Fruit fly (Drosophila melanogaster) whole organism, prepupa: ENCODE measurements around the gene CG1077.

Source experiments
- CG11294 ChIP-seq: fragments of 200-800 bp; sonication (Bioruptor generic); IDR thresholded peaks from 2 replicates; pipeline ENCODE4 v1.3.6; 2022; ENCODE audit warnings: missing biosample characterization, missing genetic modification characterization
- CG31627 ChIP-seq: fragments of 200-800 bp; sonication (Bioruptor generic); optimal IDR thresholded peaks from 3 replicates; lab custom pipeline; 2016; ENCODE audit warnings: missing biosample characterization, missing genetic modification characterization
- CG34406 ChIP-seq: fragments of 200-800 bp; sonication (Bioruptor generic); optimal IDR thresholded peaks from 3 replicates; lab custom pipeline; 2016; ENCODE audit warnings: missing biosample characterization, missing genetic modification characterization
- CG6163 ChIP-seq: fragments of 200-800 bp; sonication (Bioruptor generic); IDR thresholded peaks from 3 replicates; pipeline ENCODE4 v1.3.6; 2022; ENCODE audit warnings: missing biosample characterization, missing genetic modification characterization
- CG6854 ChIP-seq: fragments of 200-800 bp; sonication (Bioruptor generic); optimal IDR thresholded peaks from 2 replicates; lab custom pipeline; 2017; ENCODE audit warnings: missing biosample characterization, mild to moderate bottlenecking, missing genetic modification characterization
- CG8119 ChIP-seq: fragments of 200-800 bp; sonication (Bioruptor generic); IDR thresholded peaks from 3 replicates; pipeline ENCODE4 v1.3.6; 2022; ENCODE audit warnings: missing biosample characterization, missing genetic modification characterization
- CG8632 ChIP-seq: fragments of 200-800 bp; sonication (Bioruptor generic); optimal IDR thresholded peaks from 3 replicates; lab custom pipeline; 2016; ENCODE audit warnings: missing biosample characterization, missing genetic modification characterization
- Hr39 ChIP-seq: fragments of 200-800 bp; sonication (Bioruptor generic); optimal IDR thresholded peaks from 2 replicates; lab custom pipeline; 2016; ENCODE audit warnings: missing biosample characterization, missing genetic modification characterization
- Lpt ChIP-seq: fragments of 200-800 bp; sonication (Bioruptor generic); optimal IDR thresholded peaks from 3 replicates; lab custom pipeline; 2016; ENCODE audit warnings: missing biosample characterization, missing genetic modification characterization
- cyc ChIP-seq: fragments of 200-800 bp; sonication (Bioruptor generic); optimal IDR thresholded peaks from 3 replicates; lab custom pipeline; 2016; ENCODE audit warnings: missing biosample characterization, missing genetic modification characterization
- svp ChIP-seq: fragments of 200-800 bp; sonication (Bioruptor generic); peaks from one replicate; lab custom pipeline; 2016; ENCODE audit warnings: missing biosample characterization, missing genetic modification characterization

DNA sequence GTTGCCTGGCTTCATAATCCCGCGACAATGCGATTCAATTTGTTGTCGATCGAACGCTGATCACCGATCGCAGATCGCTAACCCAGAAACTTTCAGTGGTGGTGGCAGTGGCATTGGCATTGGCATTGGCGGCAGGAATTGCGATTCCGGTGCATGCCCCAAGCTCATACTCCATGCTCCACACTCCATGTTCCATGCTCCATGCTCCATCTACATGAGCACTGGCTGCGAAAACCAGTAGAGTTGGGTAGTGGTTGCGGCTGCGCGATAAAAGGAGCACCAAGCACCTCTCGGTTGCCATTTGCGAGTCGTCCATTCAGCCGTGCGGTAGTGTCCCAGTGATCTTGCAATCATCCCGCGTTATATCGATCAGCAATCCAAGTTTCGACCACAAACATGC is 6.0 kb downstream of the CG1077 start, which contains the start of gene Osi1:
- TF ChIP-seq CG6854 (GFP tag; lab: Kevin White, UChicago) (no peak), CG11294 (GFP tag; lab: Robert Waterston, UW) (no peak), CG8632 (no peak), Lpt (no peak), CG34406 (no peak), CG8119 (no peak), CG6163 (GFP tag; lab: Robert Waterston, UW) (no peak), Hr39 (GFP tag; lab: Kevin White, UChicago) (no peak), cyc (GFP tag; lab: Kevin White, UChicago) (no peak), CG31627 (GFP tag; lab: Kevin White, UChicago) (no peak), svp (no peak)
